Worm (Caenorhabditis elegans): Measurements from ENCODE around the gene T25B9.5.

T25B9.5 gene

DNA sequence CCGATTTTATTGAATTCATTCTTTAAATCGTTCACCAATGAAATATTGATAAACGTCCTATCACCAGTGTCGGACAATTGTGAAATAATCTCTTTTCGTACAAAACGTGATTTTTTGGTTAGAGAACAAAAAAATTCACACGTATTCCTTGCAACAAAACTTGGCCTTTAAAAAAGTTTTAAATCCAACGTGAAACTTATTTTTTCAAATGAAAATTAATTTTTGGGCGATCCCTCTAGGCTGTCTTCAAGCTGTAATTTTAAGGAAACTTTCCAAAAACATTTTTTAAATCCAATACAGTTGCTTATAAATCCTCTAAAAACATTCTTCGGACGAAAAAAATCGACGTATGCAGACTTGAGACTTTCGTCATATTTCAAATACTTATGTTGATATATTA is at the start of gene T25B9.5:
T25B9.5 (minus strand) TSS at position 101 of the 400 bp plus-strand sequence.
- TF ChIP-seq ceh-39 (tag; optimal IDR thresholded peaks at IDR 0.05) = no peak
- TF ChIP-seq tbx-8 (GFP tag; optimal IDR thresholded peaks at IDR 0.05) = no peak
- TF ChIP-seq nhr-2 (tag; optimal IDR thresholded peaks at IDR 0.05) = no peak
- TF ChIP-seq flh-1 (GFP tag; optimal IDR thresholded peaks at IDR 0.05) = no peak
- no peak for TF ChIP-seq nhr-76 (tag; optimal IDR thresholded peaks at IDR 0.05)
- TF ChIP-seq hlh-1 (tag; optimal IDR thresholded peaks at IDR 0.05) = no peak
- TF ChIP-seq pha-4 (tag; optimal IDR thresholded peaks at IDR 0.05) = no peak
- no peak for TF ChIP-seq lin-32 (GFP tag; optimal IDR thresholded peaks at IDR 0.05)
- TF ChIP-seq sptf-1 (tag; optimal IDR thresholded peaks at IDR 0.05) = no peak
- no peak for TF ChIP-seq unc-120 (tag; optimal IDR thresholded peaks at IDR 0.05; ENCODE audit: poor library complexity, severe bottlenecking)
- TF ChIP-seq nhr-237 (tag; optimal IDR thresholded peaks at IDR 0.05) = no peak
- TF ChIP-seq M03D4.4 (tag; optimal IDR thresholded peaks at IDR 0.05) = no peak
- TF ChIP-seq nhr-28 (tag; optimal IDR thresholded peaks at IDR 0.05) = no peak
- no peak for TF ChIP-seq zip-8 (tag; optimal IDR thresholded peaks at IDR 0.05)

DNA sequence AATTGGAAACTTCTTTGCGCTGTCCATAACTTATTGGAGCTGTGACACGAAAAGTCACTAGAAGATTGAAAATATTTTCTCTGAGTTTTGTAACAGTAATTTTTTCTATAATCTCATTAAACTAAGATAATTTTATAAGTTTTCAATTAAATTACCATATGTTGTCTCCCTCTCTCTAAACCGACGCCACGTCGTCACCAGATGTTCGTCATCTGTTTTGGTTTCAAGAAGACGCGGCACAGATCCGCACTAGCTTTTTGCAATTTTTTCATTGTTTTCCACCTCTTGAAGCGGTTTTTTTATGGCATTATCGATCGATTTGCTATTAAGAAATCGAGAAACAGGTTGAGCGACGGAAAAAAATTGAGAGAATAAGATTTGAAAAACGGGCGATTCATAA is 49.4 kb upstream of the T25B9.5 start:
- no peak for TF ChIP-seq mab-5 (tag; optimal IDR thresholded peaks at IDR 0.05)
- TF ChIP-seq cnd-1 (tag; optimal IDR thresholded peaks at IDR 0.05) = no peak
- no peak for TF ChIP-seq ztf-11 (tag; optimal IDR thresholded peaks at IDR 0.05)
- no peak for TF ChIP-seq nhr-76 (tag; optimal IDR thresholded peaks at IDR 0.05)
- no peak for TF ChIP-seq lin-32 (GFP tag; optimal IDR thresholded peaks at IDR 0.05)
- TF ChIP-seq lin-13 (tag; optimal IDR thresholded peaks at IDR 0.05) = no peak
- no peak for TF ChIP-seq nhr-28 (tag; optimal IDR thresholded peaks at IDR 0.05)
- TF ChIP-seq elt-3 (tag; optimal IDR thresholded peaks at IDR 0.05) = no peak
- no peak for TF ChIP-seq drap-1 (GFP tag; optimal IDR thresholded peaks at IDR 0.05)
- TF ChIP-seq flh-1 (GFP tag; optimal IDR thresholded peaks at IDR 0.05) = no peak
- no peak for TF ChIP-seq nhr-12 (tag; optimal IDR thresholded peaks at IDR 0.05)
- no peak for TF ChIP-seq snpc-4 (tag; optimal IDR thresholded peaks at IDR 0.05)
- no peak for TF ChIP-seq ces-1 (GFP tag; optimal IDR thresholded peaks at IDR 0.05)
- TF ChIP-seq elt-1 (tag; optimal IDR thresholded peaks at IDR 0.05; ENCODE audit: borderline replicate concordance, insufficient read depth) = no peak
- no peak for TF ChIP-seq mls-2 (tag; optimal IDR thresholded peaks at IDR 0.05)
- no peak for TF ChIP-seq M03D4.4 (tag; optimal IDR thresholded peaks at IDR 0.05)
- TF ChIP-seq sptf-1 (tag; optimal IDR thresholded peaks at IDR 0.05) = no peak
- TF ChIP-seq bed-3 (GFP tag; optimal IDR thresholded peaks at IDR 0.05) = no peak
- TF ChIP-seq hlh-1 (tag; optimal IDR thresholded peaks at IDR 0.05) = no peak
- no peak for TF ChIP-seq lsy-2 (tag; optimal IDR thresholded peaks at IDR 0.05)

DNA sequence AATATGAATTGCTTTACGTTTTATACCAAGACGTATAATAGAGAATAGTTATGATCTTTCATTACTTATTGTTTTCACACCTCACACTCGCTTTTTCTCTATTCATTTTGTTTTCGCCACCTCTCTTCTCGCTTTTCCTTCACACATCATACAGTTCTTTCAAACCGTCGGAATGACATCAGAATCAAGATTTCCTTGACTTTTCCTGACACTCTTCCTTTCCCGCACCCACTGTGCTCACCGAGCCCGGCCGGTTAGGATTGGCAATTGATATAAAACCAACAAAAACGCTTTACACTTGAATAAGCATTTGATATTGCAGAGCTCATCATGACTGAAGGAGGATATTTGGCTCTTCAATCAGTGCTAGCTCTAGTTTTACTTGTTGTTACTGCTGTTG is 44.8 kb upstream of the T25B9.5 start, which contains the start of gene zipt-2.1:
zipt-2.1 (plus strand) TSS at position 301 of the 400 bp plus-strand sequence.
- no peak for TF ChIP-seq unc-62 (GFP tag; optimal IDR thresholded peaks at IDR 0.05)
- TF ChIP-seq cnd-1 (tag; optimal IDR thresholded peaks at IDR 0.05) = no peak

DNA sequence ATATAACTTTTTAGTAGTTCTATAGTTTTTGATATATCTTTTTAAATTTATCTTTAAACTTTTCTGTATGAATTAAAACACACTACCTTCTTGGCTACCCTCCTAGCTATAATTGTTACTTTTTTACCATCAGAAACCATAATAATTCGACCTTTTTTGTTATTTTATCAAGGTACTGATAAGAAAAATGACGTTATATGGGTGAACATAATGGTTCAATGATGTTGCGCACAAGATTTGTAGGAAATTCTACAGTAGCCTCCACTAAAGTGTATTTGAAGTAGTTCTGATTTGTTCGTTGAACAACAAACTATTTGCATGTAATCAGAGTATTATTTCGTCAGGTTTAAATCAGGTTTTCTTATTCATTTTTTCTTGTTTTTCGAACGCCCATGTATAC is 44.0 kb upstream of the T25B9.5 start:
- TF ChIP-seq mls-2 (tag; optimal IDR thresholded peaks at IDR 0.05) (no peak), ces-1 (GFP tag; optimal IDR thresholded peaks at IDR 0.05) (no peak), hlh-1 (tag; optimal IDR thresholded peaks at IDR 0.05) (no peak), flh-1 (GFP tag; optimal IDR thresholded peaks at IDR 0.05) (no peak), nhr-12 (tag; optimal IDR thresholded peaks at IDR 0.05) (no peak), elt-3 (tag; optimal IDR thresholded peaks at IDR 0.05) (no peak), tbx-8 (GFP tag; optimal IDR thresholded peaks at IDR 0.05) (no peak), nhr-28 (tag; optimal IDR thresholded peaks at IDR 0.05) (no peak), unc-39 (tag; optimal IDR thresholded peaks at IDR 0.05) (no peak), ham-2 (GFP tag; optimal IDR thresholded peaks at IDR 0.05) (no peak), drap-1 (GFP tag; optimal IDR thresholded peaks at IDR 0.05) (no peak), nhr-237 (tag; optimal IDR thresholded peaks at IDR 0.05) (no peak), unc-120 (tag; optimal IDR thresholded peaks at IDR 0.05; ENCODE audit: poor library complexity, severe bottlenecking) (no peak), ceh-43 (GFP tag; optimal IDR thresholded peaks at IDR 0.05) (no peak), lin-13 (tag; optimal IDR thresholded peaks at IDR 0.05) (no peak)

DNA sequence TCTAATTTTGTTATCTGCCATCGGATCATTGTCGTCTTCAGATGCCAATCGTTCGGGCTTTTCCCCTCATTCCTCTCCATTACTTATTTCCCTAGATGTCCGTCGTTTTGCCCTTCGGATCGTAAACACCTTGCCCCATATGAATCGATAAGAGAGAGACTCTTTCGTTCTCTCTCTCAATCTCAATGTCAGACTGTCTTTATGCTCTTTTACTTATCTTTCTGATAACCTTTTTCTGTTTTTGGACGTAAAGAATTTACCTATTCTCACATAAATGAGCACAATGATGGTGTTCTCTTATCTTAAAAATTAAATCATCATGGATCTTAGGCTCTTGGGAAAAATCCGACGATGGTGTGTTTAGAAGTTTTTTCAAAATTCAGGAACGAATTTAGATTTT is 42.1 kb upstream of the T25B9.5 start:
- TF ChIP-seq M03D4.4 (tag; optimal IDR thresholded peaks at IDR 0.05) (no peak), elt-1 (tag; optimal IDR thresholded peaks at IDR 0.05; ENCODE audit: borderline replicate concordance, insufficient read depth) (peak; percentile 57)
